Worm (Caenorhabditis elegans) whole organism, young adult: ENCODE results near the gene nmy-1.

Source experiments
- B0035.1 ChIP-seq: sonication (generic microtip); optimal IDR thresholded peaks from 2 replicates; lab custom pipeline; 2016; ENCODE audit warnings: missing genetic modification characterization, mild to moderate bottlenecking, missing compliant biosample characterization, missing genotype, missing genetic modification reagents
- B0336.3 ChIP-seq: fragments of 200-800 bp; sonication (Bioruptor generic); IDR thresholded peaks from 2 replicates; pipeline ENCODE4 v1.3.6; 2022; ENCODE audit warnings: missing genetic modification characterization, missing compliant biosample characterization
- C06A6.2 ChIP-seq: fragments of 200-800 bp; sonication (Bioruptor generic); conservative IDR thresholded peaks from 2 replicates; pipeline ENCODE4 v1.3.6; 2022; ENCODE audit warnings: missing genetic modification characterization, missing compliant biosample characterization
- C17E4.6 ChIP-seq: fragments of 200-800 bp; sonication (Bioruptor generic); IDR thresholded peaks from 2 replicates; pipeline ENCODE4 v1.3.6; 2022; ENCODE audit warnings: missing genetic modification reagents, missing genetic modification characterization, missing compliant biosample characterization
- F22D6.2 ChIP-seq: sonication (generic microtip); optimal IDR thresholded peaks from 2 replicates; lab custom pipeline; 2016; ENCODE audit warnings: mild to moderate bottlenecking, missing genetic modification characterization, missing compliant biosample characterization
- F33H1.4 ChIP-seq: fragments of 200-800 bp; sonication (Bioruptor generic); IDR thresholded peaks from 2 replicates; pipeline ENCODE4 v1.3.6; 2022; ENCODE audit warnings: missing genetic modification reagents, missing genetic modification characterization, missing compliant biosample characterization
- F49E8.2 ChIP-seq: sonication (generic microtip); optimal IDR thresholded peaks from 3 replicates; lab custom pipeline; 2017; ENCODE audit warnings: missing genetic modification characterization, mild to moderate bottlenecking, missing compliant biosample characterization, antibody characterized with exemption, moderate library complexity; ENCODE audit not compliant: insufficient read depth
- F52B5.7 ChIP-seq: sonication (generic microtip); optimal IDR thresholded peaks from 2 replicates; lab custom pipeline; 2016; ENCODE audit warnings: mild to moderate bottlenecking, missing genetic modification characterization, missing compliant biosample characterization
- K11D2.4 ChIP-seq: fragments of 200-800 bp; sonication (Bioruptor generic); IDR thresholded peaks from 2 replicates; pipeline ENCODE4 v1.3.6; 2022; ENCODE audit warnings: missing genetic modification reagents, missing genetic modification characterization, missing compliant biosample characterization
- Y53G8AR.9 ChIP-seq: fragments of 200-800 bp; sonication (Bioruptor generic); conservative IDR thresholded peaks from 2 replicates; pipeline ENCODE4 v1.3.6; 2022; ENCODE audit warnings: missing genetic modification reagents, missing genetic modification characterization, missing compliant biosample characterization
- Y56A3A.18 ChIP-seq: fragments of 200-800 bp; sonication (Bioruptor generic); IDR thresholded peaks from 2 replicates; pipeline ENCODE4 v1.3.6; 2022; ENCODE audit warnings: missing genetic modification reagents, missing genetic modification characterization, missing compliant biosample characterization
- aptf-3 ChIP-seq: fragments of 200-800 bp; sonication (Bioruptor generic); IDR thresholded peaks from 2 replicates; pipeline ENCODE4 v1.3.6; 2022; ENCODE audit warnings: missing genetic modification characterization, missing compliant biosample characterization
- atf-7 ChIP-seq: sonication (generic microtip); optimal IDR thresholded peaks from 2 replicates; lab custom pipeline; 2017; ENCODE audit warnings: mild to moderate bottlenecking, missing genetic modification characterization, missing compliant biosample characterization
- cebp-1 ChIP-seq, 2 experiments: fragments of 200-800 bp in 1 of 2; sonication (Bioruptor generic) in 1 of 2; sonication (generic microtip) in 1 of 2; IDR thresholded peaks in 1 of 2; optimal IDR thresholded peaks in 1 of 2; 2 replicates each; pipeline versions ENCODE4 v1.3.6 to Lab custom; 2017 to 2022; ENCODE audit warnings: missing compliant biosample characterization in 2 of 2, missing genetic modification characterization in 2 of 2, mild to moderate bottlenecking in 1 of 2, missing genetic modification reagents in 1 of 2, moderate library complexity in 1 of 2
- ceh-100 ChIP-seq: fragments of 200-800 bp; sonication (Bioruptor generic); IDR thresholded peaks from 2 replicates; pipeline ENCODE4 v1.3.6; 2022; ENCODE audit warnings: missing genetic modification reagents, missing genetic modification characterization, missing compliant biosample characterization
- ceh-27 ChIP-seq: fragments of 200-800 bp; sonication (Bioruptor generic); optimal IDR thresholded peaks from 2 replicates; lab custom pipeline; 2018; ENCODE audit warnings: mild to moderate bottlenecking, missing genetic modification characterization, moderate library complexity, missing compliant biosample characterization
- ceh-58 ChIP-seq: fragments of 200-800 bp; sonication (Bioruptor generic); IDR thresholded peaks from 2 replicates; pipeline ENCODE4 v1.3.6; 2022; ENCODE audit warnings: missing genetic modification characterization, missing compliant biosample characterization
- ceh-79 ChIP-seq: sonication (generic microtip); optimal IDR thresholded peaks from 2 replicates; lab custom pipeline; 2017; ENCODE audit warnings: mild to moderate bottlenecking, missing genetic modification characterization, missing compliant biosample characterization
- dox-1 ChIP-seq: fragments of 200-800 bp; sonication (Bioruptor generic); IDR thresholded peaks from 2 replicates; pipeline ENCODE4 v1.3.6; 2022; ENCODE audit warnings: missing genetic modification reagents, missing genetic modification characterization, missing compliant biosample characterization
- dpff-1 ChIP-seq: sonication (generic microtip); optimal IDR thresholded peaks from 2 replicates; lab custom pipeline; 2017; ENCODE audit warnings: mild to moderate bottlenecking, missing genetic modification characterization, missing compliant biosample characterization
- dpl-1 ChIP-seq: fragments of 150-350 bp; optimal IDR thresholded peaks from 2 replicates; lab custom pipeline; 2014; ENCODE audit warnings: missing biosample characterization, missing genetic modification reagents, missing genetic modification characterization
- egl-44 ChIP-seq: fragments of 200-800 bp; sonication (Bioruptor generic); IDR thresholded peaks from 2 replicates; pipeline ENCODE4 v1.3.6; 2022; ENCODE audit warnings: missing genetic modification reagents, missing genetic modification characterization, missing compliant biosample characterization
- ekl-4 ChIP-seq: fragments of 200-800 bp; sonication (Bioruptor generic); IDR thresholded peaks from 2 replicates; pipeline ENCODE4 v1.3.6; 2022; ENCODE audit warnings: missing genetic modification reagents, missing genetic modification characterization, missing compliant biosample characterization
- ets-4 ChIP-seq: fragments of 200-800 bp; sonication (Bioruptor generic); optimal IDR thresholded peaks from 2 replicates; lab custom pipeline; 2018; ENCODE audit warnings: mild to moderate bottlenecking, missing genetic modification characterization, missing compliant biosample characterization
- fkh-3 ChIP-seq: sonication (generic microtip); optimal IDR thresholded peaks from 2 replicates; lab custom pipeline; 2016; ENCODE audit warnings: mild to moderate bottlenecking, missing genetic modification characterization, missing compliant biosample characterization
- let-607 ChIP-seq, 2 experiments: fragments of 200-800 bp in 1 of 2; sonication (Bioruptor generic) in 1 of 2; sonication (generic microtip) in 1 of 2; optimal IDR thresholded peaks; 2 replicates each; lab custom pipeline; 2016 to 2018; ENCODE audit warnings: mild to moderate bottlenecking in 2 of 2, missing compliant biosample characterization in 2 of 2, missing genetic modification characterization in 2 of 2, moderate library complexity in 2 of 2, missing genotype in 1 of 2
- mcd-1 ChIP-seq: fragments of 200-800 bp; sonication (Bioruptor generic); IDR thresholded peaks from 2 replicates; pipeline ENCODE4 v1.3.6; 2022; ENCODE audit warnings: missing genetic modification reagents, missing genetic modification characterization, missing compliant biosample characterization
- nhr-80 ChIP-seq: sonication (generic microtip); optimal IDR thresholded peaks from 2 replicates; lab custom pipeline; 2016; ENCODE audit warnings: missing genetic modification characterization, missing compliant biosample characterization
- pbrm-1 ChIP-seq: fragments of 200-800 bp; sonication (Bioruptor generic); IDR thresholded peaks from 2 replicates; pipeline ENCODE4 v1.3.6; 2022; ENCODE audit warnings: missing genetic modification reagents, missing genetic modification characterization, missing compliant biosample characterization
- repo-1 ChIP-seq: sonication (generic microtip); optimal IDR thresholded peaks from 2 replicates; lab custom pipeline; 2017; ENCODE audit warnings: mild to moderate bottlenecking, missing genetic modification characterization, missing compliant biosample characterization
- rpc-1 ChIP-seq, 2 experiments: fragments of 150-350 bp in 1 of 2; sonication (generic microtip) in 1 of 2; optimal IDR thresholded peaks; 2 replicates each; lab custom pipeline; 2014 to 2018; ENCODE audit warnings: missing biosample characterization in 1 of 2, missing genetic modification characterization in 1 of 2, missing genetic modification reagents in 1 of 2, missing genotype in 1 of 2
- snpc-4 ChIP-seq, 5 experiments: fragments of 150-350 bp in 1 of 5; sonication (generic microtip) in 4 of 5; optimal IDR thresholded peaks; 2 replicates each; lab custom pipeline; 2014 to 2018; ENCODE audit warnings: missing genetic modification characterization in 5 of 5, missing biosample characterization in 3 of 5, antibody characterized with exemption in 2 of 5, mild to moderate bottlenecking in 2 of 5, missing compliant biosample characterization in 2 of 5, missing genotype in 2 of 5, moderate library complexity in 2 of 5, missing genetic modification reagents in 1 of 5
- unc-62 ChIP-seq: fragments of 150-350 bp; optimal IDR thresholded peaks from 2 replicates; lab custom pipeline; 2014; ENCODE audit warnings: missing biosample characterization, missing genetic modification reagents, missing genetic modification characterization
- xnd-1 ChIP-seq: sonication (generic microtip); optimal IDR thresholded peaks from 2 replicates; lab custom pipeline; 2016; ENCODE audit warnings: missing genotype, missing genetic modification reagents, missing genetic modification characterization, missing compliant biosample characterization
- ztf-22 ChIP-seq: fragments of 200-800 bp; sonication (Bioruptor generic); optimal IDR thresholded peaks from 2 replicates; lab custom pipeline; 2018; ENCODE audit warnings: mild to moderate bottlenecking, missing genetic modification characterization, moderate library complexity, missing compliant biosample characterization
- ztf-25 ChIP-seq: fragments of 200-800 bp; sonication (Bioruptor generic); IDR thresholded peaks from 2 replicates; pipeline ENCODE4 v1.3.6; 2022; ENCODE audit warnings: missing genetic modification reagents, missing genetic modification characterization, missing compliant biosample characterization
- ztf-26 ChIP-seq: sonication (generic microtip); optimal IDR thresholded peaks from 2 replicates; lab custom pipeline; 2017; ENCODE audit warnings: missing genetic modification characterization, missing compliant biosample characterization

nmy-1 gene

ce11 chrX:2931852-2932251, 22.5 kb downstream of the nmy-1 start:
- TF ChIP-seq dpff-1 (tag; lab: Kevin White, UChicago) (no peak), ekl-4 (no peak), dox-1 (GFP tag; lab: Robert Waterston, UW) (peak; percentile 58), atf-7 (tag; lab: Kevin White, UChicago) (peak; percentile 13), Y56A3A.18 (0 out of 2 replicates have a peak, but pooled peaks have one; percentile 8), pbrm-1 (GFP tag; lab: Robert Waterston, UW) (0 out of 2 replicates have a peak, but pooled peaks have one; percentile 15), cebp-1 (GFP tag; IDR thresholded peaks at IDR 0.05; lab: Robert Waterston, UW) (peak; percentile 46; the same call in 1 of the 2 replicates), cebp-1 (tag; optimal IDR thresholded peaks at IDR 0.05; lab: Kevin White, UChicago) (no peak), nhr-80 (tag; lab: Kevin White, UChicago) (peak; percentile 89), unc-62 (GFP tag; lab: Kevin White, UChicago) (no peak), let-607 (tag; optimal IDR thresholded peaks at IDR 0.05; lab: Kevin White, UChicago) (peak; percentile 49 to 53), ztf-22 (GFP tag; lab: Kevin White, UChicago) (peak; percentile 4), B0336.3 (GFP tag; lab: Robert Waterston, UW) (0 out of 2 replicates have a peak, but pooled peaks have one; percentile 39)

- no peak for TF ChIP-seq C17E4.6 (GFP tag; lab: Robert Waterston, UW)
- TF ChIP-seq xnd-1 (tag; lab: Kevin White, UChicago): no peak
- TF ChIP-seq ceh-79 (tag; lab: Kevin White, UChicago): no peak
- TF ChIP-seq F33H1.4 (GFP tag; lab: Robert Waterston, UW): no peak
Observed at ce11 chrX:2933061-2933460, 23.7 kb downstream of the nmy-1 start, which contains the start of gene fard-1. Gene fard-1 (plus strand): TSS chrX:2933361.

ce11 chrX:2939085-2939484, 29.8 kb downstream of the nmy-1 start:
- TF ChIP-seq cebp-1 (GFP tag; IDR thresholded peaks at IDR 0.05; lab: Robert Waterston, UW) (no peak), cebp-1 (tag; optimal IDR thresholded peaks at IDR 0.05; lab: Kevin White, UChicago) (peak; percentile 8), F52B5.7 (no peak), aptf-3 (GFP tag; lab: Robert Waterston, UW) (no peak), C06A6.2 (GFP tag; lab: Robert Waterston, UW) (no peak), rpc-1 (optimal IDR thresholded peaks at IDR 0.05; lab: Kevin White, UChicago) (no peak), rpc-1 (tag; optimal IDR thresholded peaks at IDR 0.05; lab: Kevin White, UChicago) (no peak), Y53G8AR.9 (GFP tag; lab: Robert Waterston, UW) (no peak)

ce11 chrX:2939526-2939925, 30.2 kb downstream of the nmy-1 start:
- TF ChIP-seq xnd-1 (tag; lab: Kevin White, UChicago): no peak
- no peak for TF ChIP-seq repo-1 (tag; lab: Kevin White, UChicago)
- TF ChIP-seq ztf-25 (GFP tag; lab: Robert Waterston, UW): no peak
- TF ChIP-seq ztf-26 (tag; lab: Kevin White, UChicago): no peak
- no peak for TF ChIP-seq B0035.1 (tag; lab: Kevin White, UChicago)
- no peak for TF ChIP-seq K11D2.4
- no peak for TF ChIP-seq ceh-58 (GFP tag; lab: Robert Waterston, UW)

ce11 chrX:2940572-2940971, 31.2 kb downstream of the nmy-1 start, which contains the start of gene pfk-1.1:
Gene pfk-1.1 (plus strand): TSS chrX:2940872.
- TF ChIP-seq dpl-1 (no peak), egl-44 (GFP tag; lab: Robert Waterston, UW) (no peak), F22D6.2 (tag; lab: Kevin White, UChicago) (no peak), fkh-3 (tag; lab: Kevin White, UChicago) (no peak), snpc-4 (GFP tag; optimal IDR thresholded peaks at IDR 0.05; lab: Kevin White, UChicago) (no peak), snpc-4 (tag; optimal IDR thresholded peaks at IDR 0.05; lab: Kevin White, UChicago) (no peak), B0336.3 (GFP tag; lab: Robert Waterston, UW) (no peak), ceh-100 (GFP tag; lab: Robert Waterston, UW) (no peak), mcd-1 (GFP tag; lab: Robert Waterston, UW) (no peak), C06A6.2 (GFP tag; lab: Robert Waterston, UW) (no peak), ceh-27 (no peak), F49E8.2 (tag; lab: Kevin White, UChicago) (no peak), Y56A3A.18 (no peak), ets-4 (GFP tag; lab: Kevin White, UChicago) (no peak), nhr-80 (tag; lab: Kevin White, UChicago) (no peak)
- TF ChIP-seq, all 124 proteins: peak for 0
